Worm (Caenorhabditis elegans) whole organism, L4/young adult: ENCODE data around the gene glb-5.

Source experiments
- W03F9.2 ChIP-seq: fragments of 150-350 bp; optimal IDR thresholded peaks from 2 replicates; lab custom pipeline; 2014; ENCODE audit warnings: missing biosample characterization, missing genetic modification characterization
- dao-5 ChIP-seq: sonication (generic microtip); optimal IDR thresholded peaks from 2 replicates; lab custom pipeline; 2016; ENCODE audit warnings: missing genotype, missing genetic modification characterization, moderate library complexity, missing compliant biosample characterization
- him-1 ChIP-seq: sonication (generic microtip); optimal IDR thresholded peaks from 2 replicates; lab custom pipeline; 2016; ENCODE audit warnings: missing genotype, missing genetic modification reagents, missing genetic modification characterization, missing compliant biosample characterization

glb-5 gene

ce11 chrV:5587955-5588354, 29.3 kb downstream of the glb-5 start:
- no peak for TF ChIP-seq W03F9.2
- TF ChIP-seq dao-5: no peak
- TF ChIP-seq him-1 (tag; lab: Kevin White, UChicago): no peak

ce11 chrV:5591887-5592286, 33.2 kb downstream of the glb-5 start:
- TF ChIP-seq W03F9.2 (no peak), dao-5 (no peak), him-1 (tag; lab: Kevin White, UChicago) (no peak)

- TF ChIP-seq dao-5 (no peak), W03F9.2 (peak; percentile 31), him-1 (tag; lab: Kevin White, UChicago) (no peak)
These were observed 33.6 kb downstream of the glb-5 start, which contains the start of gene vps-37 for ce11 chrV:5592323-5592722. TSS of gene vps-37 (plus strand) at chrV:5592700.

- no peak for TF ChIP-seq dao-5
- no peak for TF ChIP-seq him-1 (tag; lab: Kevin White, UChicago)
- TF ChIP-seq W03F9.2: no peak
These were observed 34.7 kb downstream of the glb-5 start, which contains the start of gene mrpl-48 for ce11 chrV:5593406-5593805. TSS of gene mrpl-48 (plus strand) at chrV:5593706.

ce11 chrV:5594315-5594714, 35.6 kb downstream of the glb-5 start, which contains the start of gene crn-2:
TSS of gene crn-2 (plus strand) at chrV:5594615.
- no peak for TF ChIP-seq W03F9.2
- TF ChIP-seq him-1 (tag; lab: Kevin White, UChicago): no peak
- no peak for TF ChIP-seq dao-5

ce11 chrV:5596391-5597030, 37.8 kb downstream of the glb-5 start, which contains the start of gene zhit-1:
TSS of gene zhit-1 (minus strand) at chrV:5596551.
- TF ChIP-seq W03F9.2 (peak; percentile 1), him-1 (tag; lab: Kevin White, UChicago) (no peak), dao-5 (no peak)

ce11 chrV:5601263-5601662, 42.6 kb downstream of the glb-5 start, which contains the start of gene CD4.8:
TSS of gene CD4.8 (minus strand) at chrV:5601363.
- TF ChIP-seq dao-5 (no peak), W03F9.2 (no peak), him-1 (tag; lab: Kevin White, UChicago) (no peak)

ce11 chrV:5606255-5606654, 47.6 kb downstream of the glb-5 start, which contains the start of gene CD4.1:
TSS of gene CD4.1 (plus strand) at chrV:5606555.
- no peak for TF ChIP-seq dao-5
- TF ChIP-seq W03F9.2: no peak
- TF ChIP-seq him-1 (tag; lab: Kevin White, UChicago): no peak

ce11 chrV:5610186-5610585, 51.5 kb downstream of the glb-5 start:
- TF ChIP-seq W03F9.2: no peak

- no peak for TF ChIP-seq W03F9.2
- no peak for TF ChIP-seq him-1 (tag; lab: Kevin White, UChicago)
- TF ChIP-seq dao-5: no peak
These were observed 54.4 kb downstream of the glb-5 start, which contains the start of gene lrpc-1 for ce11 chrV:5613109-5613508. TSS of gene lrpc-1 (minus strand) at chrV:5613209.
